Worm (Caenorhabditis elegans) whole organism, L4 larva: ENCODE data around the gene B0244.6.

Experiments
- D1046.2 ChIP-seq: fragments of 200-800 bp; sonication (Bioruptor generic); IDR thresholded peaks from 2 replicates; pipeline ENCODE4 v1.3.6; 2022; ENCODE audit warnings: missing genetic modification characterization, missing compliant biosample characterization
- F26F4.8 ChIP-seq: fragments of 200-800 bp; sonication (Bioruptor generic); conservative IDR thresholded peaks from 2 replicates; pipeline ENCODE4 v1.3.6; 2022; ENCODE audit warnings: missing genetic modification characterization, missing compliant biosample characterization
- F37D6.2 ChIP-seq: sonication (generic microtip); optimal IDR thresholded peaks from 2 replicates; lab custom pipeline; 2016; ENCODE audit warnings: mild to moderate bottlenecking, missing genetic modification characterization, missing compliant biosample characterization
- T26A8.4 ChIP-seq: fragments of 200-800 bp; sonication (Bioruptor generic); IDR thresholded peaks from 2 replicates; pipeline ENCODE4 v1.3.6; 2022; ENCODE audit warnings: missing genetic modification characterization, missing compliant biosample characterization
- Y48G9A.11 ChIP-seq: fragments of 200-800 bp; sonication (Bioruptor generic); IDR thresholded peaks from 2 replicates; pipeline ENCODE4 v1.3.6; 2022; ENCODE audit warnings: missing genetic modification reagents, missing genetic modification characterization, missing compliant biosample characterization
- Y75B8A.6 ChIP-seq: fragments of 200-800 bp; sonication (Bioruptor generic); IDR thresholded peaks from 2 replicates; pipeline ENCODE4 v1.3.6; 2022; ENCODE audit warnings: missing genetic modification reagents, missing genetic modification characterization, missing compliant biosample characterization
- aha-1 ChIP-seq: fragments of 150-350 bp; peaks from one replicate; lab custom pipeline; 2014; ENCODE audit warnings: missing biosample characterization, missing genetic modification characterization
- arid-1 ChIP-seq: fragments of 200-800 bp; sonication (Bioruptor generic); conservative IDR thresholded peaks from 2 replicates; pipeline ENCODE4 v1.3.6; 2022; ENCODE audit warnings: missing genetic modification reagents, missing genetic modification characterization, missing compliant biosample characterization
- ceh-20 ChIP-seq: fragments of 200-800 bp; sonication (Bioruptor generic); IDR thresholded peaks from 2 replicates; pipeline ENCODE4 v1.3.6; 2022; ENCODE audit warnings: missing genetic modification reagents, missing genetic modification characterization, missing compliant biosample characterization
- ceh-44 ChIP-seq: fragments of 200-800 bp; sonication (Bioruptor generic); IDR thresholded peaks from 2 replicates; pipeline ENCODE4 v1.3.6; 2022; ENCODE audit warnings: missing genetic modification reagents, missing genetic modification characterization, missing compliant biosample characterization
- dmd-6 ChIP-seq: fragments of 200-800 bp; sonication (Bioruptor generic); IDR thresholded peaks from 2 replicates; pipeline ENCODE4 v1.3.6; 2022; ENCODE audit warnings: missing genetic modification reagents, missing genetic modification characterization, missing compliant biosample characterization
- dmd-9 ChIP-seq: fragments of 200-800 bp; sonication (Bioruptor generic); IDR thresholded peaks from 2 replicates; pipeline ENCODE4 v1.3.6; 2022; ENCODE audit warnings: missing genetic modification reagents, missing genetic modification characterization, missing compliant biosample characterization
- dpl-1 ChIP-seq: fragments of 150-350 bp; optimal IDR thresholded peaks from 2 replicates; lab custom pipeline; 2014; ENCODE audit warnings: missing biosample characterization, missing genetic modification reagents, missing genetic modification characterization
- duxl-1 ChIP-seq: sonication (generic microtip); optimal IDR thresholded peaks from 2 replicates; lab custom pipeline; 2016; ENCODE audit warnings: mild to moderate bottlenecking, missing genetic modification characterization, moderate library complexity, missing compliant biosample characterization; ENCODE audit not compliant: poor library complexity
- dve-1 ChIP-seq: sonication (generic microtip); optimal IDR thresholded peaks from 2 replicates; lab custom pipeline; 2017; ENCODE audit warnings: antibody characterized with exemption, mild to moderate bottlenecking, missing genetic modification characterization, missing compliant biosample characterization; ENCODE audit not compliant: insufficient read depth
- egl-43 ChIP-seq: fragments of 200-800 bp; sonication (Bioruptor generic); IDR thresholded peaks from 2 replicates; pipeline ENCODE4 v1.3.6; 2022; ENCODE audit warnings: missing genetic modification reagents, missing genetic modification characterization, missing compliant biosample characterization
- fkh-10 ChIP-seq: fragments of 150-350 bp; optimal IDR thresholded peaks from 2 replicates; lab custom pipeline; 2014; ENCODE audit warnings: missing biosample characterization, missing genetic modification reagents, missing genetic modification characterization
- hif-1 ChIP-seq, 2 experiments: sonication (generic microtip); optimal IDR thresholded peaks; 2 replicates each; lab custom pipeline; 2016 to 2017; ENCODE audit warnings: missing compliant biosample characterization in 2 of 2, missing genetic modification characterization in 2 of 2, missing genetic modification reagents in 2 of 2, missing genotype in 2 of 2, mild to moderate bottlenecking in 1 of 2
- hlh-11 ChIP-seq: fragments of 200-800 bp; sonication (Bioruptor generic); optimal IDR thresholded peaks from 2 replicates; lab custom pipeline; 2018; ENCODE audit warnings: mild to moderate bottlenecking, missing genetic modification characterization, missing compliant biosample characterization
- hlh-30 ChIP-seq: sonication (generic microtip); optimal IDR thresholded peaks from 2 replicates; lab custom pipeline; 2017; ENCODE audit warnings: antibody characterized with exemption, mild to moderate bottlenecking, missing genetic modification characterization, missing compliant biosample characterization; ENCODE audit not compliant: insufficient read depth
- hmg-1.1 ChIP-seq: fragments of 200-800 bp; sonication (Bioruptor generic); IDR thresholded peaks from 2 replicates; pipeline ENCODE4 v1.3.6; 2022; ENCODE audit warnings: missing genetic modification reagents, missing genetic modification characterization, missing compliant biosample characterization
- jun-1 ChIP-seq: fragments of 150-350 bp; optimal IDR thresholded peaks from 2 replicates; lab custom pipeline; 2014; ENCODE audit warnings: missing biosample characterization, missing genetic modification reagents, missing genetic modification characterization
- lim-7 ChIP-seq: fragments of 200-800 bp; sonication (Bioruptor generic); IDR thresholded peaks from 2 replicates; pipeline ENCODE4 v1.3.6; 2022; ENCODE audit warnings: missing genetic modification characterization, missing compliant biosample characterization
- lin-13 ChIP-seq: fragments of 150-350 bp; optimal IDR thresholded peaks from 2 replicates; lab custom pipeline; 2014; ENCODE audit warnings: missing biosample characterization, missing genetic modification reagents, missing genetic modification characterization
- lin-38 ChIP-seq: fragments of 200-800 bp; sonication (Bioruptor generic); IDR thresholded peaks from 2 replicates; pipeline ENCODE4 v1.3.6; 2022; ENCODE audit warnings: missing genetic modification reagents, missing genetic modification characterization, missing compliant biosample characterization
- lsy-2 ChIP-seq, 2 experiments: fragments of 150-350 bp in 1 of 2; sonication (generic microtip) in 1 of 2; optimal IDR thresholded peaks; 2 replicates each; lab custom pipeline; 2014 to 2017; ENCODE audit warnings: missing biosample characterization in 2 of 2, missing genetic modification characterization in 2 of 2
- madf-5 ChIP-seq, 2 experiments: fragments of 200-800 bp; sonication (Bioruptor generic); IDR thresholded peaks; 2 replicates each; pipeline ENCODE4 v1.3.6; 2022; ENCODE audit warnings: missing compliant biosample characterization in 2 of 2, missing genetic modification characterization in 2 of 2
- mdt-29 ChIP-seq: fragments of 200-800 bp; sonication (Bioruptor generic); IDR thresholded peaks from 2 replicates; pipeline ENCODE4 v1.3.6; 2022; ENCODE audit warnings: missing genetic modification reagents, missing genetic modification characterization, missing compliant biosample characterization
- mep-1 ChIP-seq: fragments of 150-350 bp; sonication (generic microtip); optimal IDR thresholded peaks from 3 replicates; lab custom pipeline; 2014; ENCODE audit warnings: missing biosample characterization, missing genetic modification characterization
- mes-2 ChIP-seq: sonication (generic microtip); optimal IDR thresholded peaks from 2 replicates; lab custom pipeline; 2016; ENCODE audit warnings: missing genotype, mild to moderate bottlenecking, missing genetic modification characterization, missing compliant biosample characterization; ENCODE audit not compliant: poor library complexity, severe bottlenecking
- nhr-102 ChIP-seq: sonication (generic microtip); optimal IDR thresholded peaks from 2 replicates; lab custom pipeline; 2016; ENCODE audit warnings: mild to moderate bottlenecking, missing genetic modification characterization, moderate library complexity, missing compliant biosample characterization
- nhr-11 ChIP-seq: fragments of 150-350 bp; optimal IDR thresholded peaks from 2 replicates; lab custom pipeline; 2014; ENCODE audit warnings: missing biosample characterization, missing genetic modification characterization
- nhr-237 ChIP-seq: sonication (generic microtip); optimal IDR thresholded peaks from 2 replicates; lab custom pipeline; 2017; ENCODE audit warnings: missing biosample characterization, missing genetic modification characterization
- nhr-42 ChIP-seq: fragments of 200-800 bp; sonication (Bioruptor generic); IDR thresholded peaks from 2 replicates; pipeline ENCODE4 v1.3.6; 2022; ENCODE audit warnings: missing genetic modification characterization, missing compliant biosample characterization
- rbr-2 ChIP-seq: sonication (generic microtip); optimal IDR thresholded peaks from 2 replicates; lab custom pipeline; 2016; ENCODE audit warnings: missing genotype, missing genetic modification characterization, missing compliant biosample characterization
- saeg-2 ChIP-seq: fragments of 200-800 bp; sonication (Bioruptor generic); IDR thresholded peaks from 2 replicates; pipeline ENCODE4 v1.3.6; 2022; ENCODE audit warnings: missing genetic modification reagents, missing genetic modification characterization, missing compliant biosample characterization
- set-16 ChIP-seq: fragments of 200-800 bp; sonication (Bioruptor generic); IDR thresholded peaks from 2 replicates; pipeline ENCODE4 v1.3.6; 2022; ENCODE audit warnings: missing genetic modification reagents, missing genetic modification characterization, missing compliant biosample characterization
- spr-1 ChIP-seq: sonication (generic microtip); optimal IDR thresholded peaks from 2 replicates; lab custom pipeline; 2016; ENCODE audit warnings: mild to moderate bottlenecking, missing genetic modification characterization, missing compliant biosample characterization
- tra-1 ChIP-seq: fragments of 200-800 bp; sonication (Bioruptor generic); IDR thresholded peaks from 2 replicates; pipeline ENCODE4 v1.3.6; 2022; ENCODE audit warnings: missing genetic modification reagents, missing genetic modification characterization, missing compliant biosample characterization
- unc-62 ChIP-seq, 3 experiments: fragments of 150-350 bp in 1 of 3; sonication (generic microtip); optimal IDR thresholded peaks in 2 of 3; peaks in 1 of 3; 1 replicate in 1 of 3; 2 replicates in 2 of 3; lab custom pipeline; 2014 to 2017; ENCODE audit warnings: missing biosample characterization in 3 of 3, missing genetic modification characterization in 3 of 3, missing genetic modification reagents in 3 of 3, missing genotype in 1 of 3
- vab-7 ChIP-seq: fragments of 200-800 bp; sonication (Bioruptor generic); IDR thresholded peaks from 2 replicates; pipeline ENCODE4 v1.3.6; 2022; ENCODE audit warnings: missing genetic modification reagents, missing genetic modification characterization, missing compliant biosample characterization

The B0244.6 gene

DNA sequence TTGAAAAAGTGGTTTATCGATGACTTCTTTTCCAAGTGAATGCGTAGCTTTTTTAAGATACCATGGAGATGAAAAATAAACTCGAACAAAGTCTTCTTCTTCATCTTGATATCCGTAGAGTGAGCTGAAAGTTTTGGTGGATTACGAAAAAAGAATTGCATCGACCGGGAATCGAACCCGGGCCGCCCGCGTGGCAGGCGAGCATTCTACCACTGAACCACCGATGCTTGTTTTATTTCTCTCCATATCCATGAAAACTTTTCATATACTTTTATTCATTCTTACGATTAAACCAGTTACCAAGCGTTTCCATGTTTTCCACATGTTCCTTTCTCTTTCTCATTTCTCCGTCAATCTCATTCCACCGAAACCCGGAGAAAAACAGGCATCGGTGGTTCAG lies 44.3 kb downstream of the B0244.6 start:
- TF ChIP-seq Y48G9A.11 (peak; percentile 88), madf-5 (GFP tag; IDR thresholded peaks at IDR 0.05; lab: Robert Waterston, UW) (peak in 1 of 2 experiments; percentile 76; a peak in 1 of 4 replicates), vab-7 (peak; percentile 65; the same call in 1 of the 2 replicates), mdt-29 (GFP tag; lab: Robert Waterston, UW) (peak; percentile 26; the same call in 1 of the 2 replicates), dve-1 (tag; lab: Kevin White, UChicago) (no peak), lim-7 (GFP tag; lab: Robert Waterston, UW) (peak; percentile 74), arid-1 (GFP tag; lab: Robert Waterston, UW) (peak; percentile 78), Y75B8A.6 (GFP tag; lab: Robert Waterston, UW) (no peak), fkh-10 (no peak), egl-43 (peak; percentile 72; the same call in 1 of the 2 replicates), D1046.2 (GFP tag; lab: Robert Waterston, UW) (0 out of 2 replicates have a peak, but pooled peaks have one; percentile 15), F26F4.8 (GFP tag; lab: Robert Waterston, UW) (0 out of 2 replicates have a peak, but pooled peaks have one; percentile 69)
- TF ChIP-seq, all 104 proteins: peak for 9

ce11 chrIII:5783803-5784406 lies 46.1 kb downstream of the B0244.6 start:
- TF ChIP-seq set-16 (GFP tag; lab: Robert Waterston, UW) (peak; percentile 65), egl-43 (peak; percentile 46; the same call in 1 of the 2 replicates), ceh-44 (GFP tag; lab: Robert Waterston, UW) (0 out of 2 replicates have a peak, but pooled peaks have one; percentile 36), vab-7 (peak; percentile 56), Y48G9A.11 (peak; percentile 97)

ce11 chrIII:5785273-5785929 lies 47.6 kb downstream of the B0244.6 start, which contains the start of gene Y37B11A.3:
Gene Y37B11A.3, minus strand, starts transcription at chrIII:5785323.
- TF ChIP-seq mdt-29 (GFP tag; lab: Robert Waterston, UW) (peak; percentile 22; the same call in 1 of the 2 replicates), D1046.2 (GFP tag; lab: Robert Waterston, UW) (no peak), hlh-30 (tag; lab: Kevin White, UChicago) (peak; percentile 7), lin-38 (no peak), nhr-237 (tag; lab: Kevin White, UChicago) (no peak), tra-1 (GFP tag; lab: Robert Waterston, UW) (0 out of 2 replicates have a peak, but pooled peaks have one; percentile 48), F37D6.2 (tag; lab: Kevin White, UChicago) (peak; percentile 21), nhr-42 (GFP tag; lab: Robert Waterston, UW) (no peak), dve-1 (tag; lab: Kevin White, UChicago) (peak; percentile 73), Y75B8A.6 (GFP tag; lab: Robert Waterston, UW) (0 out of 2 replicates have a peak, but pooled peaks have one; percentile 43), dmd-9 (GFP tag; lab: Robert Waterston, UW) (peak; percentile 62; the same call in 1 of the 2 replicates), hlh-11 (peak; percentile 61), jun-1 (peak; percentile 26), hif-1 (tag; optimal IDR thresholded peaks at IDR 0.05; lab: Kevin White, UChicago) (peak in 1 of 2 experiments; percentile 45), set-16 (GFP tag; lab: Robert Waterston, UW) (peak; percentile 33; the same call in 1 of the 2 replicates), duxl-1 (peak; percentile 39), vab-7 (peak; percentile 19; the same call in 1 of the 2 replicates), ceh-20 (GFP tag; lab: Robert Waterston, UW) (peak; percentile 68; the same call in 1 of the 2 replicates), rbr-2 (tag; lab: Kevin White, UChicago) (peak; percentile 65), mep-1 (tag; lab: Kevin White, UChicago) (peak; percentile 76), nhr-102 (tag; lab: Kevin White, UChicago) (peak; percentile 67), dmd-6 (peak; percentile 72), T26A8.4 (GFP tag; lab: Robert Waterston, UW) (no peak; the same call in none of the 2 replicates), lsy-2 (tag; optimal IDR thresholded peaks at IDR 0.05; lab: Kevin White, UChicago) (peak in 1 of 2 experiments; percentile 78), spr-1 (peak; percentile 42), mes-2 (tag; lab: Kevin White, UChicago) (peak; percentile 84), lin-13 (GFP tag; lab: Kevin White, UChicago) (peak; percentile 56), hmg-1.1 (GFP tag; lab: Robert Waterston, UW) (peak; percentile 83), aha-1 (tag; lab: Kevin White, UChicago) (peak; percentile 98), saeg-2 (GFP tag; lab: Robert Waterston, UW) (no peak; the same call in 1 of the 2 replicates), unc-62 (GFP tag; optimal IDR thresholded peaks at IDR 0.05 in 1 of 2; lab: Kevin White, UChicago) (no peak), unc-62 (tag; optimal IDR thresholded peaks at IDR 0.05; lab: Kevin White, UChicago) (no peak), dpl-1 (GFP tag; lab: Kevin White, UChicago) (peak; percentile 75), nhr-11 (tag; lab: Kevin White, UChicago) (peak; percentile 18)
